Fruit fly (Drosophila melanogaster): Measurements from ENCODE around the gene CG10237.
A peak's percentile ranks its signal among the peaks of the same experiment; 100 is the strongest.

Gene CG10237

DNA sequence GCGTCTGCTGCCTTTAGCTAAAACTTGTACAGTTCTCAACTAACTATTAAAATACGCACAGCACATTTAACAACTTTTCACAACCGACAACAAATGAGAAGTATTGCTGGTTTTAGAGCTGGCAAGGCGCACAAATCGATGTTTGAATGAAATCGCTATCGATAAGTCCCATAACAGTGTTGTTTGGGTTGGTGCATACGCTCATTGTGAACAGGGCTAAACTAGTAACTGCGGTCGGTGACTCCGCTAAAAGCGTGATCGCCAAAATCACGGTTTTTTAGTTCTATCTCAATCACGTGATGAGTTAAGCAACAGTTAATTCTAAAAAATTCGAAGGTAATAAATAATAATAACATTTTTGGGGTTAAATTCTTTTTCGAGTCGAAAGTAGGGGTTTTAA lies 10.9 kb upstream of the CG10237 start, which contains the start of gene Top2 (continued):
- TF ChIP-seq aop (GFP tag; IDR thresholded peaks at IDR 0.05) (no peak), CG2129 (GFP tag; IDR thresholded peaks at IDR 0.05; ENCODE audit: partially characterized antibody) (peak; percentile 63), zf30C (GFP tag; optimal IDR thresholded peaks at IDR 0.05) (no peak), sna (GFP tag; IDR thresholded peaks at IDR 0.05; ENCODE audit: partially characterized antibody) (peak; percentile 44), zfh1 (GFP tag; IDR thresholded peaks at IDR 0.05) (peak; percentile 37; the same call in 1 of the 3 replicates), kni (GFP tag; optimal IDR thresholded peaks at IDR 0.05) (no peak), Mes4 (GFP tag; optimal IDR thresholded peaks at IDR 0.05) (no peak), BEAF-32 (GFP tag; optimal IDR thresholded peaks at IDR 0.05) (peak; percentile 92), BtbVII (GFP tag; optimal IDR thresholded peaks at IDR 0.05) (no peak), lov (optimal IDR thresholded peaks at IDR 0.05) (no peak), lov (GFP tag; IDR thresholded peaks at IDR 0.05) (no peak), Dll (GFP tag; IDR thresholded peaks at IDR 0.05; ENCODE audit: partially characterized antibody) (peak; percentile 80), ken (GFP tag; IDR thresholded peaks at IDR 0.05) (0 out of 3 replicates have a peak, but pooled peaks have one; percentile 7), pfk (GFP tag; optimal IDR thresholded peaks at IDR 0.05) (no peak), CG16815 (GFP tag; optimal IDR thresholded peaks at IDR 0.05) (peak; percentile 11), CG6813 (GFP tag; optimal IDR thresholded peaks at IDR 0.05) (no peak), Six4 (GFP tag; optimal IDR thresholded peaks at IDR 0.05) (no peak), Lhr (GFP tag; optimal IDR thresholded peaks at IDR 0.05) (peak; percentile 94), sens-2 (GFP tag; IDR thresholded peaks at IDR 0.05) (no peak), CG32532 (GFP tag; IDR thresholded peaks at IDR 0.05) (no peak), CG6683 (GFP tag; optimal IDR thresholded peaks at IDR 0.05) (no peak), NC2β (GFP tag; optimal IDR thresholded peaks at IDR 0.05) (peak; percentile 33), CG5245 (GFP tag; optimal IDR thresholded peaks at IDR 0.05) (peak; percentile 4), btn (GFP tag; optimal IDR thresholded peaks at IDR 0.05) (no peak), fru (optimal IDR thresholded peaks at IDR 0.05) (no peak), nom (GFP tag; optimal IDR thresholded peaks at IDR 0.05) (no peak), Meics (GFP tag; optimal IDR thresholded peaks at IDR 0.05) (no peak), hbn (GFP tag; IDR thresholded peaks at IDR 0.05; ENCODE audit: partially characterized antibody) (peak; percentile 81), fu2 (GFP tag; optimal IDR thresholded peaks at IDR 0.05) (peak; percentile 15), ssp (GFP tag; IDR thresholded peaks at IDR 0.05) (peak; percentile 83), CG2889 (GFP tag; IDR thresholded peaks at IDR 0.05) (no peak), E2f2 (GFP tag; IDR thresholded peaks at IDR 0.05) (peak; percentile 76), phol (tag; optimal IDR thresholded peaks at IDR 0.05) (peak; percentile 36), stwl (tag; optimal IDR thresholded peaks at IDR 0.05) (peak; percentile 89), HHEX (GFP tag; optimal IDR thresholded peaks at IDR 0.05) (no peak), CG7839 (tag; optimal IDR thresholded peaks at IDR 0.05) (peak; percentile 14), YL-1 (GFP tag; optimal IDR thresholded peaks at IDR 0.05) (no peak), pum (GFP tag; optimal IDR thresholded peaks at IDR 0.05) (peak; percentile 28), ase (GFP tag; IDR thresholded peaks at IDR 0.05) (no peak), chn (GFP tag; optimal IDR thresholded peaks at IDR 0.05) (peak; percentile 25), Awh (GFP tag; IDR thresholded peaks at IDR 0.05) (no peak), Hand (GFP tag; optimal IDR thresholded peaks at IDR 0.05) (no peak), ac (GFP tag; optimal IDR thresholded peaks at IDR 0.05) (no peak), ERR (GFP tag; optimal IDR thresholded peaks at IDR 0.05) (peak; percentile 13), CG42726 (GFP tag; IDR thresholded peaks at IDR 0.05; ENCODE audit: partially characterized antibody) (peak; percentile 83), TFAM (GFP tag; optimal IDR thresholded peaks at IDR 0.05) (no peak), CG7745 (tag; optimal IDR thresholded peaks at IDR 0.05) (no peak), prd (optimal IDR thresholded peaks at IDR 0.05) (no peak), prd (GFP tag; IDR thresholded peaks at IDR 0.05) (no peak), HLH4C (GFP tag; IDR thresholded peaks at IDR 0.05; ENCODE audit: partially characterized antibody) (peak; percentile 82), CG3281 (GFP tag; optimal IDR thresholded peaks at IDR 0.05) (no peak)
